Worm (Caenorhabditis elegans) whole organism, early embryonic: ENCODE data around the gene nhr-171.

Experiments
- B0310.2 ChIP-seq: sonication (generic microtip); optimal IDR thresholded peaks from 2 replicates; lab custom pipeline; 2016; ENCODE audit warnings: mild to moderate bottlenecking, missing genetic modification characterization, missing compliant biosample characterization
- ama-1 ChIP-seq: fragments of 150-350 bp; optimal IDR thresholded peaks from 2 replicates; lab custom pipeline; 2014
- ceh-36 ChIP-seq: sonication (generic microtip); optimal IDR thresholded peaks from 2 replicates; lab custom pipeline; 2016; ENCODE audit warnings: missing genetic modification characterization, inconsistent platforms, missing compliant biosample characterization
- ets-7 ChIP-seq: sonication (generic microtip); optimal IDR thresholded peaks from 2 replicates; lab custom pipeline; 2016; ENCODE audit warnings: missing genotype, missing genetic modification characterization, missing compliant biosample characterization
- flt-1 ChIP-seq: fragments of 200-800 bp; sonication (Bioruptor generic); IDR thresholded peaks from 2 replicates; pipeline ENCODE4 v1.3.6; 2022; ENCODE audit warnings: missing genetic modification characterization, missing compliant biosample characterization
- hmbx-1 ChIP-seq: sonication (generic microtip); optimal IDR thresholded peaks from 2 replicates; lab custom pipeline; 2016; ENCODE audit warnings: mild to moderate bottlenecking, missing genetic modification characterization, missing compliant biosample characterization
- hmg-4 ChIP-seq: fragments of 200-800 bp; sonication (Bioruptor generic); optimal IDR thresholded peaks from 2 replicates; lab custom pipeline; 2018; ENCODE audit warnings: mild to moderate bottlenecking, missing genetic modification characterization, missing compliant biosample characterization
- hnd-1 ChIP-seq: sonication (generic microtip); optimal IDR thresholded peaks from 2 replicates; lab custom pipeline; 2016; ENCODE audit warnings: missing genetic modification characterization, missing compliant biosample characterization
- pes-1 ChIP-seq: fragments of 200-800 bp; sonication (Bioruptor generic); IDR thresholded peaks from 2 replicates; pipeline ENCODE4 v1.3.6; 2022; ENCODE audit warnings: missing genetic modification reagents, missing genetic modification characterization, missing compliant biosample characterization
- scrt-1 ChIP-seq: fragments of 200-800 bp; sonication (Bioruptor generic); IDR thresholded peaks from 2 replicates; pipeline ENCODE4 v1.3.6; 2022; ENCODE audit warnings: missing genetic modification characterization, missing compliant biosample characterization
- sea-1 ChIP-seq: fragments of 200-800 bp; sonication (Bioruptor generic); conservative IDR thresholded peaks from 2 replicates; pipeline ENCODE4 v1.3.6; 2022; ENCODE audit warnings: missing genetic modification characterization, missing compliant biosample characterization
- tbx-11 ChIP-seq: fragments of 200-800 bp; sonication (Bioruptor generic); IDR thresholded peaks from 2 replicates; pipeline ENCODE4 v1.3.6; 2022; ENCODE audit warnings: missing genetic modification characterization, missing compliant biosample characterization
- tbx-37 ChIP-seq: fragments of 200-800 bp; sonication (Bioruptor generic); conservative IDR thresholded peaks from 2 replicates; pipeline ENCODE4 v1.3.6; 2022; ENCODE audit warnings: missing genetic modification reagents, missing genetic modification characterization, missing compliant biosample characterization
- tra-4 ChIP-seq: sonication (generic microtip); optimal IDR thresholded peaks from 2 replicates; lab custom pipeline; 2017; ENCODE audit warnings: missing genetic modification characterization, missing compliant biosample characterization

DNA sequence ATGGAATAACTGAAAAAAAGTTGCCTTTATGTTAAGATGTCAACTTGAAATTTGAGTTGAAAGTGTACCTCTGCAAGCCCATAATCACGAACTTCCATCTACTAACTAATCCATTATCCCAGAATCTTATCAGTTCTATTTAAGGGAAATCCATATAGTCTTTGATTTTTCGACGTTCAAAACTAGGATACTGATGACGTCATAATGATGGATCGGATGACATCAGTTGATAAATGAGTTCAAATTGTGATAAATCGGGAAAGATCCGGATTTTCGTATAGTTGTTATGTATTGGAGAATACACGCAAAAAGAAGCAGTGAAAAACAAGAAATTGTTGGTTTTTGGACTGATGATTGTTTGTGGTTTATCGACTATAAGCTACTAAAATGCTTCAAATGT, 32.2 kb downstream of the nhr-171 start:
- no peak for TF ChIP-seq ets-7 (tag; lab: Kevin White, UChicago)
- no peak for TF ChIP-seq B0310.2 (tag; lab: Kevin White, UChicago)
- TF ChIP-seq ama-1 (lab: Kevin White, UChicago), result no peak
- no peak for TF ChIP-seq ceh-36 (tag; lab: Kevin White, UChicago)
- TF ChIP-seq flt-1 (GFP tag; lab: Robert Waterston, UW), result no peak
- TF ChIP-seq sea-1, result no peak
- no peak for TF ChIP-seq hmbx-1
- no peak for TF ChIP-seq pes-1 (GFP tag; lab: Robert Waterston, UW)
- TF ChIP-seq tbx-37, result no peak
- no peak for TF ChIP-seq tbx-11
- TF ChIP-seq hmg-4 (GFP tag; lab: Kevin White, UChicago), result no peak
- TF ChIP-seq hnd-1 (tag; lab: Kevin White, UChicago), result no peak
- TF ChIP-seq tra-4 (tag; lab: Kevin White, UChicago), result no peak
- TF ChIP-seq scrt-1 (GFP tag; lab: Robert Waterston, UW), result no peak
